Fruit fly (Drosophila melanogaster) whole organism, embryonic: ENCODE results near the gene CG43638.
A peak's percentile ranks its signal among the peaks of the same experiment; 100 is the strongest.

ENCODE experiments used
- CG10366 ChIP-seq: fragments of 200-800 bp; sonication (Bioruptor generic); IDR thresholded peaks from 2 replicates; pipeline ENCODE4 v1.3.6; 2022; ENCODE audit warnings: missing biosample characterization, missing genetic modification characterization
- CG10431 ChIP-seq: fragments of 200-800 bp; sonication (Bioruptor generic); optimal IDR thresholded peaks from 3 replicates; lab custom pipeline; 2018; ENCODE audit warnings: missing biosample characterization, mild to moderate bottlenecking, missing genetic modification characterization
- CG10979 ChIP-seq: fragments of 200-800 bp; sonication (Bioruptor generic); optimal IDR thresholded peaks from 2 replicates; lab custom pipeline; 2018; ENCODE audit warnings: missing biosample characterization, mild to moderate bottlenecking, missing genetic modification characterization, moderate library complexity
- CG12236 ChIP-seq: fragments of 200-800 bp; sonication (Bioruptor generic); optimal IDR thresholded peaks from 2 replicates; lab custom pipeline; 2016; ENCODE audit warnings: missing biosample characterization, missing genetic modification characterization
- CG13123 ChIP-seq: fragments of 200-800 bp; sonication (Bioruptor generic); optimal IDR thresholded peaks from 2 replicates; lab custom pipeline; 2016; ENCODE audit warnings: missing biosample characterization, missing genetic modification characterization
- CG14014 ChIP-seq: fragments of 200-800 bp; sonication (Bioruptor generic); IDR thresholded peaks from 2 replicates; pipeline ENCODE4 v1.3.6; 2022; ENCODE audit warnings: missing biosample characterization, missing genetic modification characterization
- CG17829 ChIP-seq: fragments of 200-800 bp; optimal IDR thresholded peaks from 2 replicates; lab custom pipeline; 2019; ENCODE audit warnings: missing biosample characterization, mild to moderate bottlenecking, missing genetic modification characterization, moderate library complexity
- CG18011 ChIP-seq: fragments of 200-800 bp; sonication (Bioruptor generic); optimal IDR thresholded peaks from 2 replicates; lab custom pipeline; 2017; ENCODE audit warnings: missing biosample characterization, missing genetic modification characterization, mild to moderate bottlenecking, moderate library complexity, missing genotype
- CG18262 ChIP-seq: fragments of 200-800 bp; optimal IDR thresholded peaks from 3 replicates; lab custom pipeline; 2019; ENCODE audit warnings: missing biosample characterization, mild to moderate bottlenecking, missing genetic modification characterization, moderate library complexity
- CG2678 ChIP-seq: fragments of 200-800 bp; sonication (Bioruptor generic); optimal IDR thresholded peaks from 3 replicates; lab custom pipeline; 2019; ENCODE audit warnings: missing biosample characterization, mild to moderate bottlenecking, missing genetic modification characterization, moderate library complexity
- CG32772 ChIP-seq: fragments of 200-800 bp; sonication (Bioruptor generic); IDR thresholded peaks from 2 replicates; pipeline ENCODE4 v1.3.6; 2022; ENCODE audit warnings: missing biosample characterization, missing genetic modification characterization
- CG34376 ChIP-seq: fragments of 200-800 bp; sonication (Bioruptor generic); optimal IDR thresholded peaks from 2 replicates; lab custom pipeline; 2018; ENCODE audit warnings: missing biosample characterization, mild to moderate bottlenecking, missing genetic modification characterization
- CG3726 ChIP-seq: fragments of 200-800 bp; sonication (Bioruptor generic); IDR thresholded peaks from 3 replicates; pipeline ENCODE4, ENCODE4 v1.3.6; 2022; ENCODE audit warnings: missing biosample characterization, missing genetic modification characterization
- CG42726 ChIP-seq: fragments of 200-800 bp; sonication (Bioruptor generic); IDR thresholded peaks from 2 replicates; pipeline ENCODE4 v1.3.6; 2022; ENCODE audit warnings: missing biosample characterization, missing genetic modification characterization; ENCODE audit not compliant: partially characterized antibody
- CG4404 ChIP-seq: fragments of 200-800 bp; sonication (Bioruptor generic); IDR thresholded peaks from 2 replicates; pipeline ENCODE4 v1.3.6; 2022; ENCODE audit warnings: missing biosample characterization, missing genetic modification characterization
- CG6765 ChIP-seq: fragments of 200-800 bp; sonication (Bioruptor generic); optimal IDR thresholded peaks from 3 replicates; lab custom pipeline; 2017; ENCODE audit warnings: missing biosample characterization, mild to moderate bottlenecking, missing genetic modification characterization
- Dek ChIP-seq: fragments of 200-800 bp; sonication (Bioruptor generic); optimal IDR thresholded peaks from 3 replicates; lab custom pipeline; 2019; ENCODE audit warnings: missing biosample characterization, mild to moderate bottlenecking, missing genetic modification characterization, moderate library complexity
- HLH4C ChIP-seq: fragments of 200-800 bp; sonication (Bioruptor generic); IDR thresholded peaks from 3 replicates; pipeline ENCODE4 v1.3.6; 2022; ENCODE audit warnings: missing biosample characterization, missing genetic modification characterization; ENCODE audit not compliant: partially characterized antibody
- Hey ChIP-seq: fragments of 200-800 bp; sonication (Bioruptor generic); optimal IDR thresholded peaks from 3 replicates; lab custom pipeline; 2018; ENCODE audit warnings: missing biosample characterization, mild to moderate bottlenecking, missing genetic modification characterization
- HmgD ChIP-seq: fragments of 200-800 bp; sonication (Bioruptor generic); optimal IDR thresholded peaks from 3 replicates; lab custom pipeline; 2016; ENCODE audit warnings: missing biosample characterization, missing genetic modification characterization
- HmgZ ChIP-seq: fragments of 200-800 bp; sonication (Bioruptor generic); optimal IDR thresholded peaks from 2 replicates; lab custom pipeline; 2018; ENCODE audit warnings: missing biosample characterization, mild to moderate bottlenecking, missing genetic modification characterization
- Hmr ChIP-seq: fragments of 200-800 bp; sonication (Bioruptor generic); optimal IDR thresholded peaks from 3 replicates; lab custom pipeline; 2017; ENCODE audit warnings: mild to moderate bottlenecking, missing biosample characterization, missing genetic modification reagents, missing genetic modification characterization
- Hsf ChIP-seq: fragments of 200-800 bp; sonication (Bioruptor generic); optimal IDR thresholded peaks from 3 replicates; lab custom pipeline; 2016; ENCODE audit warnings: missing biosample characterization, missing genetic modification characterization
- MESR4 ChIP-seq: fragments of 200-800 bp; sonication (Bioruptor generic); optimal IDR thresholded peaks from 2 replicates; lab custom pipeline; 2018; ENCODE audit warnings: missing biosample characterization, mild to moderate bottlenecking, missing genetic modification characterization, moderate library complexity
- Mes4 ChIP-seq: fragments of 200-800 bp; sonication (Bioruptor generic); optimal IDR thresholded peaks from 2 replicates; lab custom pipeline; 2016; ENCODE audit warnings: missing biosample characterization, missing genetic modification characterization
- NfI ChIP-seq: fragments of 200-800 bp; sonication (Bioruptor generic); optimal IDR thresholded peaks from 3 replicates; lab custom pipeline; 2018; ENCODE audit warnings: missing biosample characterization, mild to moderate bottlenecking, missing genetic modification characterization, moderate library complexity
- Six4 ChIP-seq: fragments of 200-800 bp; sonication (Bioruptor generic); optimal IDR thresholded peaks from 2 replicates; lab custom pipeline; 2016; ENCODE audit warnings: missing biosample characterization, missing genetic modification characterization
- aop ChIP-seq: fragments of 200-800 bp; sonication (Bioruptor generic); IDR thresholded peaks from 2 replicates; pipeline ENCODE4 v1.3.6; 2022; ENCODE audit warnings: missing biosample characterization, missing genetic modification characterization
- bbx ChIP-seq: fragments of 200-800 bp; sonication (Bioruptor generic); IDR thresholded peaks from 2 replicates; pipeline ENCODE4 v1.3.6; 2022; ENCODE audit warnings: missing biosample characterization, missing genetic modification characterization; ENCODE audit not compliant: partially characterized antibody
- bigmax ChIP-seq: fragments of 200-800 bp; sonication (Bioruptor generic); optimal IDR thresholded peaks from 2 replicates; lab custom pipeline; 2018; ENCODE audit warnings: missing biosample characterization, mild to moderate bottlenecking, missing genetic modification characterization
- crp ChIP-seq, 2 experiments: fragments of 200-800 bp; sonication (Bioruptor generic); optimal IDR thresholded peaks; 2 replicates in 1 of 2; 3 replicates in 1 of 2; lab custom pipeline; 2017; ENCODE audit warnings: missing biosample characterization in 2 of 2, missing genetic modification characterization in 2 of 2, mild to moderate bottlenecking in 1 of 2, moderate library complexity in 1 of 2
- da ChIP-seq: fragments of 200-800 bp; sonication (Bioruptor generic); optimal IDR thresholded peaks from 2 replicates; lab custom pipeline; 2016; ENCODE audit warnings: missing biosample characterization, missing genetic modification characterization
- gfzf ChIP-seq: fragments of 200-800 bp; sonication (Bioruptor generic); optimal IDR thresholded peaks from 2 replicates; lab custom pipeline; 2016; ENCODE audit warnings: missing biosample characterization, mild to moderate bottlenecking, missing genetic modification characterization, moderate library complexity
- hbn ChIP-seq: fragments of 200-800 bp; sonication (Bioruptor generic); IDR thresholded peaks from 2 replicates; pipeline ENCODE4 v1.3.6; 2022; ENCODE audit warnings: missing biosample characterization, missing genetic modification characterization; ENCODE audit not compliant: partially characterized antibody
- lola ChIP-seq, 3 experiments: fragments of >200 bp in 2 of 3; fragments of 200-800 bp in 1 of 3; sonication (Bioruptor generic) in 1 of 3; optimal IDR thresholded peaks; 2 replicates each; lab custom pipeline; 2017 to 2019; ENCODE audit warnings: missing biosample characterization in 3 of 3, missing genetic modification characterization in 3 of 3, mild to moderate bottlenecking in 1 of 3, moderate library complexity in 1 of 3
- maf-S ChIP-seq: fragments of 200-800 bp; sonication (Bioruptor generic); optimal IDR thresholded peaks from 2 replicates; lab custom pipeline; 2016; ENCODE audit warnings: missing biosample characterization, missing genetic modification characterization
- nmo ChIP-seq: fragments of 200-800 bp; sonication (Bioruptor generic); optimal IDR thresholded peaks from 2 replicates; lab custom pipeline; 2018; ENCODE audit warnings: missing biosample characterization, mild to moderate bottlenecking, missing genetic modification characterization, moderate library complexity
- nom ChIP-seq: fragments of 200-800 bp; sonication (Bioruptor generic); optimal IDR thresholded peaks from 2 replicates; lab custom pipeline; 2017; ENCODE audit warnings: missing biosample characterization, missing genetic modification characterization, mild to moderate bottlenecking, moderate library complexity, missing genetic modification reagents
- odd ChIP-seq: fragments of 200-800 bp; sonication (Bioruptor generic); optimal IDR thresholded peaks from 2 replicates; lab custom pipeline; 2017; ENCODE audit warnings: missing biosample characterization, mild to moderate bottlenecking, missing genetic modification characterization
- pho ChIP-seq: fragments of 200-800 bp; sonication (Bioruptor generic); optimal IDR thresholded peaks from 2 replicates; lab custom pipeline; 2016; ENCODE audit warnings: missing biosample characterization, missing genetic modification characterization
- rib ChIP-seq: fragments of 200-800 bp; sonication (Bioruptor generic); IDR thresholded peaks from 2 replicates; pipeline ENCODE4 v1.3.6; 2022; ENCODE audit warnings: missing biosample characterization, missing genetic modification characterization
- run ChIP-seq: fragments of 200-800 bp; sonication (Bioruptor generic); optimal IDR thresholded peaks from 3 replicates; lab custom pipeline; 2018; ENCODE audit warnings: missing biosample characterization, mild to moderate bottlenecking, missing genetic modification characterization
- schlank ChIP-seq: fragments of 200-800 bp; sonication (Bioruptor generic); optimal IDR thresholded peaks from 2 replicates; lab custom pipeline; 2018; ENCODE audit warnings: missing biosample characterization, mild to moderate bottlenecking, missing genetic modification characterization
- scrt ChIP-seq: fragments of 200-800 bp; sonication (Bioruptor generic); optimal IDR thresholded peaks from 2 replicates; lab custom pipeline; 2018; ENCODE audit warnings: missing biosample characterization, mild to moderate bottlenecking, missing genetic modification characterization, moderate library complexity
- sens ChIP-seq: fragments of 200-800 bp; sonication (Bioruptor generic); peaks from one replicate; lab custom pipeline; 2016; ENCODE audit warnings: missing biosample characterization, missing genetic modification characterization
- sim ChIP-seq: fragments of 200-800 bp; sonication (Bioruptor generic); IDR thresholded peaks from 2 replicates; pipeline ENCODE4 v1.3.6; 2022; ENCODE audit warnings: missing biosample characterization, missing genetic modification characterization
- stwl ChIP-seq: fragments of 200-800 bp; sonication (Bioruptor generic); optimal IDR thresholded peaks from 3 replicates; lab custom pipeline; 2018; ENCODE audit warnings: missing biosample characterization, mild to moderate bottlenecking, missing genetic modification characterization, moderate library complexity
- ttk ChIP-seq: fragments of 200-800 bp; sonication (Bioruptor generic); IDR thresholded peaks from 2 replicates; pipeline ENCODE4 v2.1.2; 2022; ENCODE audit warnings: missing biosample characterization, missing genetic modification characterization
- z ChIP-seq: fragments of 200-800 bp; sonication (Bioruptor generic); IDR thresholded peaks from 3 replicates; pipeline ENCODE4 v1.3.6; 2022; ENCODE audit warnings: missing biosample characterization, missing genetic modification characterization

CG43638 gene

dm6 chr3L:12084969-12085690 is 40.8 kb downstream of the CG43638 start (continued):
- no peak for TF ChIP-seq da (GFP tag; lab: Kevin White, UChicago)
- TF ChIP-seq sens = peak; percentile 49
- no peak for TF ChIP-seq HmgD
- no peak for TF ChIP-seq CG10431 (GFP tag; lab: Kevin White, UChicago)
- TF ChIP-seq Dek (tag; lab: Kevin White, UChicago) = no peak
- TF ChIP-seq NfI (GFP tag; lab: Kevin White, UChicago) = no peak
- TF ChIP-seq hbn = no peak
- TF ChIP-seq sim (GFP tag; lab: Robert Waterston, UW) = no peak
- no peak for TF ChIP-seq CG3726 (GFP tag; lab: Robert Waterston, UW)
- no peak for TF ChIP-seq z (GFP tag; lab: Robert Waterston, UW)
- TF ChIP-seq crp (GFP tag; optimal IDR thresholded peaks at IDR 0.05; lab: Kevin White, UChicago) = no peak
- TF ChIP-seq nmo (GFP tag; lab: Kevin White, UChicago) = no peak
- TF ChIP-seq CG4404 (GFP tag; lab: Robert Waterston, UW) = no peak
- TF ChIP-seq Six4 (GFP tag; lab: Kevin White, UChicago) = no peak
- TF ChIP-seq CG42726 = no peak
- no peak for TF ChIP-seq bbx (GFP tag; lab: Robert Waterston, UW)
- TF ChIP-seq lola (GFP tag; optimal IDR thresholded peaks at IDR 0.05; lab: Kevin White, UChicago) = no peak
- TF ChIP-seq bigmax (GFP tag; lab: Kevin White, UChicago) = no peak
- peak; percentile 36 for TF ChIP-seq CG17829 (tag; lab: Kevin White, UChicago)
- peak; percentile 70 for TF ChIP-seq CG34376 (GFP tag; lab: Kevin White, UChicago)
- TF ChIP-seq CG18011 (GFP tag; lab: Kevin White, UChicago) = no peak
- TF ChIP-seq nom (GFP tag; lab: Kevin White, UChicago) = no peak
- no peak for TF ChIP-seq aop (GFP tag; lab: Robert Waterston, UW)
- no peak for TF ChIP-seq maf-S (GFP tag; lab: Kevin White, UChicago)
- TF ChIP-seq gfzf (GFP tag; lab: Kevin White, UChicago) = no peak
- TF ChIP-seq stwl (tag; lab: Kevin White, UChicago) = no peak
- TF ChIP-seq scrt (GFP tag; lab: Kevin White, UChicago) = no peak
- TF ChIP-seq Hsf (GFP tag; lab: Kevin White, UChicago) = no peak
- TF ChIP-seq CG10979 = peak; percentile 30
- TF ChIP-seq ttk (GFP tag; lab: Robert Waterston, UW) = no peak
- no peak for TF ChIP-seq pho (GFP tag; lab: Kevin White, UChicago)
- peak; percentile 66 for TF ChIP-seq CG2678
- peak; percentile 60 for TF ChIP-seq CG18262 (tag; lab: Kevin White, UChicago)
- TF ChIP-seq schlank (tag; lab: Kevin White, UChicago) = no peak
- TF ChIP-seq CG14014 = no peak
- no peak for TF ChIP-seq CG10366 (GFP tag; lab: Robert Waterston, UW)
- no peak for TF ChIP-seq HLH4C
- TF ChIP-seq rib = no peak
- no peak for TF ChIP-seq Hey (tag; lab: Kevin White, UChicago)
- TF ChIP-seq Mes4 = no peak
- TF ChIP-seq CG32772 (GFP tag; lab: Robert Waterston, UW) = no peak
- no peak for TF ChIP-seq MESR4 (GFP tag; lab: Kevin White, UChicago)
- TF ChIP-seq run (tag; lab: Kevin White, UChicago) = peak; percentile 19
- no peak for TF ChIP-seq CG6765 (GFP tag; lab: Kevin White, UChicago)
- no peak for TF ChIP-seq CG13123 (GFP tag; lab: Kevin White, UChicago)
- TF ChIP-seq CG12236 (GFP tag; lab: Kevin White, UChicago) = no peak
- peak; percentile 25 for TF ChIP-seq odd (GFP tag; lab: Kevin White, UChicago)
- no peak for TF ChIP-seq HmgZ
- TF ChIP-seq Hmr (GFP tag; lab: Kevin White, UChicago) = peak; percentile 13
